Worm (Caenorhabditis elegans): ENCODE data around the gene T13C2.7.
"Not testable (repeated sequence)": the region's sequence is repeated elsewhere in the genome, so short reads cannot be mapped to it uniquely, and the experiment has no call there.

Gene T13C2.7

DNA sequence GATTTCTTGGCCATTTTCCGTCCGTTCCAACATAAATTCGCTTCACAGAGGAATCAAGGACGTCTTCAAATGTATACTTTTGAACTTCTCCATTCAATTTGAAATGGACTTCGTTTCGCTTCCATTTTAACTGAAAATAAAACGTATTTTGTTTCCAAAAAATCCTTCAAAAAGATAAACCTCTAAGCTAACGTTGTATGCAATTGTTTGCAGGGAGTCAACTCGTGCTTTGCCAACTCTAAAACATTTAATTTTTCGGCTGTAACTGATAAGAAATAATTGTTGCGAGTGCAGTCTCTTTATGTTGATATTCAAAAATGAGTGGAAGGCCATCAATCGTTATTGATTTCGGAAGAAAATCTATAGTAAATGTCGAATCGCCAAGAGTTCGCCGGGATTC is 11.2 kb upstream of the T13C2.7 start, which contains the start of gene F41G3.18:
Gene F41G3.18 (plus strand): TSS at position 301 of the 400 bp plus-strand sequence.
- no peak for TF ChIP-seq tbx-11 (GFP tag; IDR thresholded peaks at IDR 0.05)

DNA sequence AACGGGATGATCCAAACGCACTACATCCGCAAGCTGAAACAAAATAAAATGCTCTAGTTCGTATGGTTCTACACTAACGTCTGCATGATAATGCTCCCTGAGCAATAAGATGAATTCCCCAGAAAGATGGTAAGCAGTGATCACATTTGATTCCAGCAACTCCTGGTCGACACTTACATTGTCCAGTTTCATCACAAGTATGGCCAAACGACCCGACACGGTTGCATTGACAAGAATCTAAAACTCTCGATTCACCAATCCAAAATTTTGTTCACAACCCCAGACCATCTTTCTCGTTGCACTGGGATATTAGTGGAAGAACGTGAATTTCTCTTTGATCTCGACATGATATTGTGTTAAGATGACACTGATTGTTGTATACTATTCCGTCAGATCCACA is 9.2 kb upstream of the T13C2.7 start:
- TF ChIP-seq scrt-1 (GFP tag; IDR thresholded peaks at IDR 0.05) (0 out of 2 replicates have a peak, but pooled peaks have one; percentile 40), pes-1 (GFP tag; IDR thresholded peaks at IDR 0.05) (no peak)

DNA sequence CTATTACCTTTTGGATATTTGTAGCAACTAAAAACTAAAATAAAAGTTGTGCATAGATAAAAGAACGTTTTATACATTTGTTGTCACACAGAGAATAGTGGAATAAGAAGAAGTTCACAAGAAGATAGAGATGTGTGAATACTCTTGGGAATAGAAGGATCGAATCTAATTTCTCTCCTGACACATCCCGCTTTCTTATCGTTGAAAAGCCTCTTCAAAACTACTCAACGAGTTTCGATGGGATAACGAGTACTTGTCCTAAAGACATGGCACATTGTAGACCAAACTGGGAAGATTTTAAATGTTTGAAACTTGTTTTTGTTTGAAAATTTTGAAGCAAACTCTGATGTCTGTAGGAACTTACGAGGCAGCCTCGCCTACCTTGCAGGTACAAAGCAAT is 6.7 kb upstream of the T13C2.7 start:
- TF ChIP-seq hmbx-1 (tag; optimal IDR thresholded peaks at IDR 0.05) (no peak), tra-4 (tag; optimal IDR thresholded peaks at IDR 0.05) (no peak), tbx-37 (GFP tag; conservative IDR thresholded peaks at IDR 0.05) (no peak), aly-1 (tag; optimal IDR thresholded peaks at IDR 0.05) (no peak), tbx-11 (GFP tag; IDR thresholded peaks at IDR 0.05) (no peak), ama-1 (optimal IDR thresholded peaks at IDR 0.05) (no peak), F13C5.2 (tag; optimal IDR thresholded peaks at IDR 0.05) (no peak), hnd-1 (tag; optimal IDR thresholded peaks at IDR 0.05) (no peak), flt-1 (GFP tag; IDR thresholded peaks at IDR 0.05) (no peak), hmg-4 (GFP tag; optimal IDR thresholded peaks at IDR 0.05) (no peak), pes-1 (GFP tag; IDR thresholded peaks at IDR 0.05) (no peak), sea-1 (GFP tag; conservative IDR thresholded peaks at IDR 0.05) (no peak), ets-7 (tag; optimal IDR thresholded peaks at IDR 0.05) (no peak), B0310.2 (tag; optimal IDR thresholded peaks at IDR 0.05) (no peak), scrt-1 (GFP tag; IDR thresholded peaks at IDR 0.05) (no peak), ceh-36 (tag; optimal IDR thresholded peaks at IDR 0.05) (no peak), ceh-13 (GFP tag; optimal IDR thresholded peaks at IDR 0.05) (no peak)

DNA sequence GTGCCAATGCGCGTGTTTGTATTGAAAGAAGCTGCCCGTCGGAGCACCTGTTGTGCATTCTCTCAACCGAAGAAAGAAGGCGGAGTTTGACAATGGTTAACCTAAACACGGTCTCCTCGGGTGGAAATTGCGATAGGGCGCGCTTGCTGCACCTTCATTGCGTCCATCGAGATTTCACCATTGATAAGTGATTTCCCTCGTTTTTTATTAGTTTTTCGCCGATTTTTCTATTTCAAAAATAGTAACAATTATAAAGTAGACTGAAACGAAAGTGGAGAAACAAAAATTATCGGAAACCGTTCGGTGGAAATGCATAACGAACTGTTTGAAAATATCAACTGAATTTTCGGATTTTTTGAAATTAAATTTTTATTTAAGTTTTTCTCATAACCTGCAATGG is 4.1 kb upstream of the T13C2.7 start, which contains the start of gene agr-1:
Gene agr-1 (minus strand): TSS at position 101 of the 400 bp plus-strand sequence.
- not testable (repeated sequence) for TF ChIP-seq pes-1 (GFP tag; IDR thresholded peaks at IDR 0.05); ets-7 (tag; optimal IDR thresholded peaks at IDR 0.05); scrt-1 (GFP tag; IDR thresholded peaks at IDR 0.05)

DNA sequence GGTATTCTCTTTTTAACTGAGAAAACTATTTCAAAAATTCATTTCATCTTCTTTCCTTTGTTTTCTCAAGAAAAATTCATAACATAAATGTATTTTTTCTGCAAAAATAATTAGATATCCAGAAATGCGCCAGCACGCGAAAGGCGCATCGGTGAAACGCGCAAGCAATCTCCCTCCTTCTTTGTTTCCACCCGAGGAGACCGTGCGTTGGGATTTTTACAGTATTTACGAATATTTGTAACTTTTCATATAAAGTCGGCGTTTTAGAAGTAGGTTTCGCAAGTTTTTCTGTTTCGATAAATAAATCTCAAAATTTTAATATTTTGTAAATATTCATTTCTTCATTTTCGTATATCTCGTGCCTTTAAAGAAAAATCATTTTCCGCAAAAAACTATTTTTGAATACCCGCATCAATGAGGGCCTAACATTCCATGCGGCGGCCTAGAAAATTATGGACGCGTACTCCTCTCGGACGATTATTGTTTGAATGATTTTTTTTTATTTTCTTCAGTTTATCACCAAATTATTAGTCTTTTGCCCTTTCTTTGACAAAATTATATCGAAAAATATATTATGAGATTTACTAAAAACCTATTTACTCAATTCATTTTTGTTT is 2.7 kb upstream of the T13C2.7 start, which contains the start of gene ssup-72:
Gene ssup-72 (plus strand): TSS at position 181 of the 617 bp plus-strand sequence.
- TF ChIP-seq ceh-36 (tag; optimal IDR thresholded peaks at IDR 0.05) (no peak), tbx-37 (GFP tag; conservative IDR thresholded peaks at IDR 0.05) (peak; percentile 75), hmbx-1 (tag; optimal IDR thresholded peaks at IDR 0.05) (no peak), hmg-4 (GFP tag; optimal IDR thresholded peaks at IDR 0.05) (peak; percentile 35)

DNA sequence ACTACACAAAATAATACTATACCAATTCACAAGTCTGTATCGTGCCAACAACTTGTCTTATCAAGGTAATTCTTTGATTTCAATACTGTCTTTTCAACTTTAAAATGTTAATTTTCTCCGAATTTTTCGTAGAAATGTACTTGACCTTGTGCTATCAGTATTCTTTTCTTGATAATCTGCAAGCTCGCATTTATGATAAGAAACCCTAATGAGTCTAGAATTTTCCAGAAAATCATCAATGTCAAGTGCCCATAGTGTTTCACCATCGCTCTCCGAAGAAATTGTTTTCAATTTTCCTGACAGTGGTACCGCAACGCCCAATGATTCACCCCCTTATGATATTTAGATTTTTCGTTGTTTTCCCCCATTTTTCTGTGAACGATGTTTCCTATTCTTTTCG is 2.0 kb downstream of the T13C2.7 start:
- TF ChIP-seq F13C5.2 (tag; optimal IDR thresholded peaks at IDR 0.05) (no peak), aly-1 (tag; optimal IDR thresholded peaks at IDR 0.05) (no peak), hnd-1 (tag; optimal IDR thresholded peaks at IDR 0.05) (no peak), tra-4 (tag; optimal IDR thresholded peaks at IDR 0.05) (no peak), pes-1 (GFP tag; IDR thresholded peaks at IDR 0.05) (no peak), ceh-13 (GFP tag; optimal IDR thresholded peaks at IDR 0.05) (no peak), ama-1 (optimal IDR thresholded peaks at IDR 0.05) (no peak), flt-1 (GFP tag; IDR thresholded peaks at IDR 0.05) (no peak), ets-7 (tag; optimal IDR thresholded peaks at IDR 0.05) (no peak), tbx-11 (GFP tag; IDR thresholded peaks at IDR 0.05) (no peak), ceh-36 (tag; optimal IDR thresholded peaks at IDR 0.05) (no peak)

DNA sequence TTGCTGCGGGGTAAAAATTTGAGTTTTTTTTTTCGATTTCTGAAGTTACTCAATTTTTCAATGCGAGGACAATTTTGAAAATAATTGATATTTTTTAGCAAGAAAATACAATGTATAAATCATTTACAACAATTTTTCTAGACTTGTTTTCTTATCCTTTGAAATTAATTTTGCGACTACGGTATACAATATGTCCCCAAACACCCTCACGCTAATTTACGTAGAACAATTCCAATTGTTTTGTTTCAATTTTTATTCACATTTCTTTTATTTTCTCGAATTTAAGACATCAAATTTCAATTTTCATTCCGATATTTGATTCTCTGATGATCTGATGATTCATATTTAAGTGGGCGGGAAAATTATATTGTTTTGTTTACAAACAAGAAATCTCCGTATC is 2.8 kb downstream of the T13C2.7 start:
- TF ChIP-seq hmbx-1 (tag; optimal IDR thresholded peaks at IDR 0.05), result no peak
- TF ChIP-seq ets-7 (tag; optimal IDR thresholded peaks at IDR 0.05), result no peak
- no peak for TF ChIP-seq B0310.2 (tag; optimal IDR thresholded peaks at IDR 0.05)
- TF ChIP-seq tra-4 (tag; optimal IDR thresholded peaks at IDR 0.05), result no peak
- no peak for TF ChIP-seq flt-1 (GFP tag; IDR thresholded peaks at IDR 0.05)
- no peak for TF ChIP-seq hnd-1 (tag; optimal IDR thresholded peaks at IDR 0.05)
- TF ChIP-seq tbx-37 (GFP tag; conservative IDR thresholded peaks at IDR 0.05), result no peak
- no peak for TF ChIP-seq pes-1 (GFP tag; IDR thresholded peaks at IDR 0.05)
- no peak for TF ChIP-seq scrt-1 (GFP tag; IDR thresholded peaks at IDR 0.05)
- no peak for TF ChIP-seq hmg-4 (GFP tag; optimal IDR thresholded peaks at IDR 0.05)
- TF ChIP-seq sea-1 (GFP tag; conservative IDR thresholded peaks at IDR 0.05), result no peak
- no peak for TF ChIP-seq ceh-36 (tag; optimal IDR thresholded peaks at IDR 0.05)
- TF ChIP-seq tbx-11 (GFP tag; IDR thresholded peaks at IDR 0.05), result no peak

DNA sequence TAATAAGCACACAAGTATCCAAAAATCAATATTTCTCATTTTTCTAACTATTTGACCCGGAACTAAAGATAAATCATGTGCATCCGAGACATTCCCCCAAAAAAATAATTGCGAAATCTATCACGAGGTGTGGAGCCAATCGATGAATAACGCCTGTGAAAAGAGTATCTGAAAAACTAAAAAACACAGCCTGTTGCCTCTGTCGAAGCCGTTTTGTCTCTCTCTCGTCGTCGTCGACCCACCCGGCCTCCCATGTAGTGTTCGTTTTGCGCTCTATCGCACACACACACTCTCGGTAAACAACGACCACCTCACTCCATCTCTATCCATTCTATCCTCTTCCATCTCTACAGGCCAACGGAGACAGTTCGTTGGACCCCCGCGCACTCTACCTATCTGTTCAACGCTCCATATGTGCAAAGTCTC is 3.5 kb downstream of the T13C2.7 start:
- TF ChIP-seq B0310.2 (tag; optimal IDR thresholded peaks at IDR 0.05) (no peak), ceh-36 (tag; optimal IDR thresholded peaks at IDR 0.05) (no peak), pes-1 (GFP tag; IDR thresholded peaks at IDR 0.05) (no peak), aly-1 (tag; optimal IDR thresholded peaks at IDR 0.05) (no peak), hmg-4 (GFP tag; optimal IDR thresholded peaks at IDR 0.05) (peak; percentile 50)

DNA sequence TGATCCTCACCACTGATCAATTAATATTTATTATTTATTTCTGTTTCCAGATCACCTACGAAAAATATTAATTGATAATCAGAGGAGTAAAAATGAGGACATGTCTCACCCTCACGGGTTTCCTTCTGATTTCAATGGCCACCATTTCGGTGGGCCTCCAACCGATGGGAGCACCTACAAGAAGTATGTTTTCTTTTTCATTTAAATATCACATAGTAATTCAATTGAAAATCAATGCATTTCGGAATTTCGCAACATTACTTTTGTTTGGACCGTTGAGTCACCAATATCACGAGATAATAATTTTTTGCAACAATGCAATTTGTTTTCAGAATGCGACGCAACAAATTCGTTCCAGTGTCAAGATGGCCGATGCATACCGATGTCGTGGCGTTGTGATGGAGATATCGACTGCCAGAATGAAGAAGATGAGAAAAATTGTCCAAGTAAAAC is 4.2 kb downstream of the T13C2.7 start, which contains the start of gene gldi-2:
Gene gldi-2 (plus strand): TSS at position 51 of the 453 bp plus-strand sequence.
- no peak for TF ChIP-seq aly-1 (tag; optimal IDR thresholded peaks at IDR 0.05)
- no peak for TF ChIP-seq hnd-1 (tag; optimal IDR thresholded peaks at IDR 0.05)
- TF ChIP-seq ama-1 (optimal IDR thresholded peaks at IDR 0.05), result no peak
- TF ChIP-seq tbx-37 (GFP tag; conservative IDR thresholded peaks at IDR 0.05), result no peak
- no peak for TF ChIP-seq hmbx-1 (tag; optimal IDR thresholded peaks at IDR 0.05)
- TF ChIP-seq F13C5.2 (tag; optimal IDR thresholded peaks at IDR 0.05), result no peak
- no peak for TF ChIP-seq B0310.2 (tag; optimal IDR thresholded peaks at IDR 0.05)
- no peak for TF ChIP-seq ceh-36 (tag; optimal IDR thresholded peaks at IDR 0.05)
- no peak for TF ChIP-seq tra-4 (tag; optimal IDR thresholded peaks at IDR 0.05)
- TF ChIP-seq hmg-4 (GFP tag; optimal IDR thresholded peaks at IDR 0.05), result no peak
